Fruit fly (Drosophila melanogaster) whole organism, embryonic: Measurements from ENCODE around the gene SREBP.

Experiments
- Asciz ChIP-seq: fragments of 200-800 bp; sonication (Bioruptor generic); optimal IDR thresholded peaks from 2 replicates; lab custom pipeline; 2017; ENCODE audit warnings: missing biosample characterization, mild to moderate bottlenecking, missing genetic modification characterization, missing genetic modification reagents
- Atf-2 ChIP-seq: fragments of 200-800 bp; sonication (Bioruptor generic); optimal IDR thresholded peaks from 2 replicates; lab custom pipeline; 2016; ENCODE audit warnings: missing biosample characterization, missing genetic modification characterization
- Blimp-1 ChIP-seq: fragments of 200-800 bp; sonication (Bioruptor generic); optimal IDR thresholded peaks from 3 replicates; lab custom pipeline; 2018; ENCODE audit warnings: missing biosample characterization, missing genetic modification characterization, mild to moderate bottlenecking, moderate library complexity, missing genetic modification reagents
- CG11695 ChIP-seq: fragments of 200-800 bp; sonication (Bioruptor generic); IDR thresholded peaks from 3 replicates; pipeline ENCODE4 v1.3.6; 2022; ENCODE audit warnings: missing biosample characterization, missing genetic modification characterization
- CG12219 ChIP-seq: fragments of 200-800 bp; sonication (Bioruptor generic); optimal IDR thresholded peaks from 3 replicates; lab custom pipeline; 2018; ENCODE audit warnings: missing biosample characterization, mild to moderate bottlenecking, missing genetic modification characterization
- CG12769 ChIP-seq: fragments of 200-800 bp; sonication (Bioruptor generic); optimal IDR thresholded peaks from 2 replicates; lab custom pipeline; 2019; ENCODE audit warnings: missing biosample characterization, mild to moderate bottlenecking, missing genetic modification characterization, moderate library complexity
- CG12942 ChIP-seq: fragments of 200-800 bp; sonication (Bioruptor generic); optimal IDR thresholded peaks from 3 replicates; lab custom pipeline; 2016; ENCODE audit warnings: missing biosample characterization, missing genetic modification characterization
- CG13775 ChIP-seq: fragments of 200-800 bp; sonication (Bioruptor generic); optimal IDR thresholded peaks from 3 replicates; lab custom pipeline; 2017; ENCODE audit warnings: missing biosample characterization, mild to moderate bottlenecking, missing genetic modification characterization
- CG14965 ChIP-seq: fragments of 200-800 bp; sonication (Bioruptor generic); optimal IDR thresholded peaks from 2 replicates; lab custom pipeline; 2016; ENCODE audit warnings: missing biosample characterization, missing genetic modification characterization, borderline replicate concordance
- CG15269 ChIP-seq: fragments of 200-800 bp; sonication (Bioruptor generic); optimal IDR thresholded peaks from 2 replicates; lab custom pipeline; 2018; ENCODE audit warnings: missing biosample characterization, mild to moderate bottlenecking, missing genetic modification characterization, moderate library complexity
- CG1603 ChIP-seq: fragments of 200-800 bp; sonication (Bioruptor generic); optimal IDR thresholded peaks from 2 replicates; lab custom pipeline; 2019; ENCODE audit warnings: missing biosample characterization, mild to moderate bottlenecking, missing genetic modification characterization, moderate library complexity
- CG1792 ChIP-seq: fragments of 200-800 bp; sonication (Bioruptor generic); optimal IDR thresholded peaks from 2 replicates; lab custom pipeline; 2016; ENCODE audit warnings: missing biosample characterization, missing genetic modification characterization
- CG3065 ChIP-seq: fragments of 200-800 bp; sonication (Bioruptor generic); optimal IDR thresholded peaks from 2 replicates; lab custom pipeline; 2016; ENCODE audit warnings: missing biosample characterization, missing genetic modification characterization
- CG31365 ChIP-seq: fragments of 200-800 bp; sonication (Bioruptor generic); optimal IDR thresholded peaks from 2 replicates; lab custom pipeline; 2018; ENCODE audit warnings: missing biosample characterization, mild to moderate bottlenecking, missing genetic modification characterization
- CG34224 ChIP-seq: fragments of 200-800 bp; sonication (Bioruptor generic); IDR thresholded peaks from 3 replicates; pipeline ENCODE4 v1.3.6; 2022; ENCODE audit warnings: missing biosample characterization, missing genetic modification characterization; ENCODE audit not compliant: partially characterized antibody
- CG6175 ChIP-seq: fragments of 200-800 bp; sonication (Bioruptor generic); IDR thresholded peaks from 3 replicates; pipeline ENCODE4 v1.3.6; 2022; ENCODE audit warnings: missing biosample characterization, missing genetic modification characterization
- CG6254 ChIP-seq: fragments of 200-800 bp; sonication (Bioruptor generic); optimal IDR thresholded peaks from 3 replicates; lab custom pipeline; 2017; ENCODE audit warnings: mild to moderate bottlenecking, missing biosample characterization, missing genetic modification reagents, missing genetic modification characterization
- CG6683 ChIP-seq: fragments of 200-800 bp; sonication (Bioruptor generic); optimal IDR thresholded peaks from 2 replicates; lab custom pipeline; 2017; ENCODE audit warnings: missing biosample characterization, mild to moderate bottlenecking, missing genetic modification characterization, missing genetic modification reagents
- CG7745 ChIP-seq: fragments of 200-800 bp; sonication (Bioruptor generic); optimal IDR thresholded peaks from 2 replicates; lab custom pipeline; 2018; ENCODE audit warnings: missing biosample characterization, mild to moderate bottlenecking, missing genetic modification characterization, moderate library complexity
- CG9609 ChIP-seq: fragments of 200-800 bp; sonication (Bioruptor generic); optimal IDR thresholded peaks from 3 replicates; lab custom pipeline; 2016; ENCODE audit warnings: missing biosample characterization, missing genetic modification characterization
- CG9932 ChIP-seq: fragments of 200-800 bp; sonication (Bioruptor generic); IDR thresholded peaks from 2 replicates; pipeline ENCODE4 v1.3.6; 2022; ENCODE audit warnings: missing biosample characterization, missing genetic modification characterization
- D ChIP-seq, 2 experiments: fragments of 200-800 bp in 1 of 2; fragments of >200 bp in 1 of 2; sonication (Bioruptor generic) in 1 of 2; optimal IDR thresholded peaks; 2 replicates in 1 of 2; 3 replicates in 1 of 2; lab custom pipeline; 2017; ENCODE audit warnings: mild to moderate bottlenecking in 1 of 2, missing biosample characterization in 1 of 2, missing genetic modification characterization in 1 of 2, missing genetic modification reagents in 1 of 2
- D19B ChIP-seq: fragments of 200-800 bp; sonication (Bioruptor generic); optimal IDR thresholded peaks from 2 replicates; lab custom pipeline; 2017; ENCODE audit warnings: missing biosample characterization, mild to moderate bottlenecking, missing genetic modification characterization
- Elba2 ChIP-seq: fragments of 200-800 bp; sonication (Bioruptor generic); optimal IDR thresholded peaks from 3 replicates; lab custom pipeline; 2016; ENCODE audit warnings: missing biosample characterization, missing genetic modification characterization
- H15 ChIP-seq: fragments of 200-800 bp; sonication (Bioruptor generic); IDR thresholded peaks from 3 replicates; pipeline ENCODE4 v1.3.6; 2022; ENCODE audit warnings: missing biosample characterization, missing genetic modification characterization
- HLH54F ChIP-seq: fragments of 200-800 bp; sonication (Bioruptor generic); optimal IDR thresholded peaks from 3 replicates; lab custom pipeline; 2016; ENCODE audit warnings: missing biosample characterization, missing genetic modification characterization
- Spps ChIP-seq: fragments of 200-800 bp; sonication (Bioruptor generic); optimal IDR thresholded peaks from 2 replicates; lab custom pipeline; 2018; ENCODE audit warnings: missing biosample characterization, mild to moderate bottlenecking, missing genetic modification characterization
- Sry-δ ChIP-seq: fragments of 200-800 bp; sonication (Bioruptor generic); optimal IDR thresholded peaks from 2 replicates; lab custom pipeline; 2016; ENCODE audit warnings: missing biosample characterization, missing genetic modification characterization
- ash1 ChIP-seq: fragments of 200-800 bp; sonication (Bioruptor generic); optimal IDR thresholded peaks from 2 replicates; lab custom pipeline; 2018; ENCODE audit warnings: missing biosample characterization, mild to moderate bottlenecking, missing genetic modification characterization
- bigmax ChIP-seq: fragments of 200-800 bp; sonication (Bioruptor generic); optimal IDR thresholded peaks from 2 replicates; lab custom pipeline; 2018; ENCODE audit warnings: missing biosample characterization, mild to moderate bottlenecking, missing genetic modification characterization
- chif ChIP-seq, 2 experiments: fragments of 200-800 bp; sonication (Bioruptor generic); optimal IDR thresholded peaks; 3 replicates each; lab custom pipeline; 2016; ENCODE audit warnings: missing biosample characterization in 2 of 2, missing genetic modification characterization in 2 of 2
- corto ChIP-seq: fragments of 200-800 bp; sonication (Bioruptor generic); optimal IDR thresholded peaks from 2 replicates; lab custom pipeline; 2016; ENCODE audit warnings: missing biosample characterization, mild to moderate bottlenecking, missing genetic modification characterization, moderate library complexity
- dati ChIP-seq: fragments of 200-800 bp; sonication (Bioruptor generic); IDR thresholded peaks from 2 replicates; pipeline ENCODE4 v1.3.6; 2022; ENCODE audit warnings: missing biosample characterization, missing genetic modification characterization
- dysf ChIP-seq: fragments of 200-800 bp; sonication (Bioruptor generic); IDR thresholded peaks from 3 replicates; pipeline ENCODE4 v1.3.6; 2022; ENCODE audit warnings: missing biosample characterization, missing genetic modification characterization
- ftz-f1 ChIP-seq: fragments of 200-800 bp; sonication (Bioruptor generic); optimal IDR thresholded peaks from 2 replicates; lab custom pipeline; 2016; ENCODE audit warnings: missing biosample characterization, missing genetic modification characterization
- gcm ChIP-seq: fragments of 200-800 bp; sonication (Bioruptor generic); optimal IDR thresholded peaks from 2 replicates; lab custom pipeline; 2019; ENCODE audit warnings: missing biosample characterization, mild to moderate bottlenecking, missing genetic modification characterization, moderate library complexity
- gt ChIP-seq: fragments of 200-800 bp; sonication (Bioruptor generic); IDR thresholded peaks from 2 replicates; pipeline ENCODE4 v1.3.6; 2022; ENCODE audit warnings: missing biosample characterization, missing genetic modification characterization
- her ChIP-seq: fragments of 200-800 bp; sonication (Bioruptor generic); optimal IDR thresholded peaks from 2 replicates; lab custom pipeline; 2016; ENCODE audit warnings: missing biosample characterization, missing genetic modification characterization
- insv ChIP-seq, 2 experiments: fragments of 200-800 bp; sonication (Bioruptor generic); optimal IDR thresholded peaks; 3 replicates each; lab custom pipeline; 2016 to 2018; ENCODE audit warnings: missing biosample characterization in 2 of 2, missing genetic modification characterization in 2 of 2
- nom ChIP-seq: fragments of 200-800 bp; sonication (Bioruptor generic); optimal IDR thresholded peaks from 2 replicates; lab custom pipeline; 2017; ENCODE audit warnings: missing biosample characterization, missing genetic modification characterization, mild to moderate bottlenecking, moderate library complexity, missing genetic modification reagents
- pan ChIP-seq, 4 experiments: fragments of >200 bp in 3 of 4; fragments of 200-800 bp in 1 of 4; sonication (Bioruptor generic) in 1 of 4; optimal IDR thresholded peaks in 3 of 4; IDR thresholded peaks in 1 of 4; 2 replicates each; pipeline versions ENCODE4 v1.3.6 to Lab custom; 2017 to 2022; ENCODE audit warnings: missing biosample characterization in 2 of 4, missing genetic modification characterization in 2 of 4, mixed read lengths in 1 of 4
- pnt ChIP-seq: fragments of 200-800 bp; sonication (Bioruptor generic); optimal IDR thresholded peaks from 3 replicates; lab custom pipeline; 2016; ENCODE audit warnings: missing biosample characterization, missing genetic modification characterization
- psq ChIP-seq: fragments of 200-800 bp; sonication (Bioruptor generic); optimal IDR thresholded peaks from 2 replicates; lab custom pipeline; 2017; ENCODE audit warnings: missing biosample characterization, missing genetic modification characterization
- ro ChIP-seq: fragments of 200-800 bp; sonication (Bioruptor generic); IDR thresholded peaks from 2 replicates; pipeline ENCODE4 v1.3.6; 2022; ENCODE audit warnings: missing biosample characterization, missing genetic modification characterization
- slou ChIP-seq: fragments of 200-800 bp; sonication (Bioruptor generic); optimal IDR thresholded peaks from 3 replicates; lab custom pipeline; 2016; ENCODE audit warnings: missing biosample characterization, missing genetic modification characterization
- tgo ChIP-seq: fragments of 200-800 bp; sonication (Bioruptor generic); IDR thresholded peaks from 3 replicates; pipeline ENCODE4 v1.3.6; 2022; ENCODE audit warnings: missing biosample characterization, missing genetic modification characterization
- trh ChIP-seq: fragments of 200-800 bp; sonication (Bioruptor generic); optimal IDR thresholded peaks from 2 replicates; lab custom pipeline; 2016; ENCODE audit warnings: missing biosample characterization, missing genetic modification characterization
- unc-4 ChIP-seq: fragments of 200-800 bp; sonication (Bioruptor generic); IDR thresholded peaks from 2 replicates; pipeline ENCODE4 v1.3.6; 2022; ENCODE audit warnings: missing biosample characterization, missing genetic modification characterization; ENCODE audit not compliant: partially characterized antibody
- vvl ChIP-seq: fragments of 200-800 bp; sonication (Bioruptor generic); IDR thresholded peaks from 2 replicates; pipeline ENCODE4 v1.3.6; 2022; ENCODE audit warnings: missing biosample characterization, missing genetic modification characterization

SREBP gene

DNA sequence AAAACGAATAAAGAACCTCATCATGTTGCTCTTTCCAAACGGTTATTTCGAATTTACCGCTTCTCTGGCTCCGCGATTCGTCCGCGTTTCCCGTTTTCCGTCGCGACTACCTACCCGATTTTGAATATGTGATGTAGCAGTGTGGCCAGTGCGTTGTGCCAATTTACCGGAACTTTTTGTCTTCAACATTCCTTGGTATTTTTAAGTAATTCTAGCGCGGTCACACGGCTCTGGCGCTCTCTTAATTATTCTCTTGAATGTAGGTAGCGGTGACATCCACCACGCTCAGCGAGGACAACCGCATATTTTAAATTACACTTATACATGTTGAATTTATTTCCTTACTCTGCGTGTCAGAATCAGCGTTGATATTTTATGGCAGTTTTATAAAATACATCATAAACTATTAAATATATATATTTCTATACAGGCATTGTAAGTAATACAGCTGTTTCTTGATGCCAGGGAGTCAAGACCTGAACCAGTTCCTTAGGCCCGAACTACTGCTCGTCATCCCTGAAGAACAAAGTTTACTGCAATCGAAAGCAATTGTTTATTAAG lies at the start of gene SREBP, which contains the start of the genes CG42637 and Gyc76C:
TSS of gene SREBP (plus strand) at position 498 of the 561 bp plus-strand sequence.
TSS of gene CG42637 (minus strand) at position 132 of the 561 bp plus-strand sequence.
TSS of gene Gyc76C (minus strand) at position 132 of the 561 bp plus-strand sequence.
- TF ChIP-seq D (optimal IDR thresholded peaks at IDR 0.05; lab: Kevin White, UChicago) (no peak), D (GFP tag; optimal IDR thresholded peaks at IDR 0.05; lab: Kevin White, UChicago) (no peak), ftz-f1 (GFP tag; lab: Kevin White, UChicago) (no peak), CG7745 (tag; lab: Kevin White, UChicago) (no peak), dysf (GFP tag; lab: Robert Waterston, UW) (no peak), corto (GFP tag; lab: Kevin White, UChicago) (no peak), CG13775 (GFP tag; lab: Kevin White, UChicago) (no peak), trh (GFP tag; lab: Kevin White, UChicago) (no peak), CG6175 (GFP tag; lab: Robert Waterston, UW) (0 out of 3 replicates have a peak, but pooled peaks have one; percentile 16), Blimp-1 (GFP tag; lab: Kevin White, UChicago) (no peak), HLH54F (GFP tag; lab: Kevin White, UChicago) (no peak), bigmax (peak; percentile 11), gcm (GFP tag; lab: Kevin White, UChicago) (no peak), CG11695 (no peak), CG31365 (no peak), pan (optimal IDR thresholded peaks at IDR 0.05; lab: Kevin White, UChicago) (no peak), pan (GFP tag; optimal IDR thresholded peaks at IDR 0.05 in 1 of 2, IDR thresholded peaks at IDR 0.05 in 1 of 2) (no peak), CG14965 (GFP tag; lab: Kevin White, UChicago) (no peak), CG12942 (no peak), nom (GFP tag; lab: Kevin White, UChicago) (no peak), CG12219 (no peak), CG6254 (GFP tag; lab: Kevin White, UChicago) (no peak), CG3065 (GFP tag; lab: Kevin White, UChicago) (no peak), psq (GFP tag; lab: Kevin White, UChicago) (no peak), ash1 (GFP tag; lab: Kevin White, UChicago) (peak; percentile 71), CG9609 (GFP tag; lab: Kevin White, UChicago) (no peak), gt (GFP tag; lab: Robert Waterston, UW) (no peak), CG6683 (GFP tag; lab: Kevin White, UChicago) (no peak), CG15269 (tag; lab: Kevin White, UChicago) (no peak), CG1603 (tag; lab: Kevin White, UChicago) (peak; percentile 66), H15 (GFP tag; lab: Robert Waterston, UW) (no peak), unc-4 (GFP tag; lab: Robert Waterston, UW) (peak; percentile 47), tgo (no peak), Elba2 (no peak), chif (GFP tag; optimal IDR thresholded peaks at IDR 0.05; lab: Kevin White, UChicago) (no peak), vvl (GFP tag; lab: Robert Waterston, UW) (peak; percentile 77), Asciz (no peak), CG1792 (no peak), dati (GFP tag; lab: Robert Waterston, UW) (no peak), insv (GFP tag; optimal IDR thresholded peaks at IDR 0.05; lab: Kevin White, UChicago) (peak in 1 of 2 experiments; percentile 21), ro (GFP tag; lab: Robert Waterston, UW) (no peak), Atf-2 (GFP tag; lab: Kevin White, UChicago) (no peak), CG12769 (tag; lab: Kevin White, UChicago) (no peak), pnt (GFP tag; lab: Kevin White, UChicago) (no peak), CG34224 (GFP tag; lab: Robert Waterston, UW) (peak; percentile 55; the same call in 2 of the 3 replicates), CG9932 (GFP tag; lab: Robert Waterston, UW) (0 out of 2 replicates have a peak, but pooled peaks have one; percentile 4), Spps (no peak), D19B (GFP tag; lab: Kevin White, UChicago) (no peak), Sry-δ (GFP tag; lab: Kevin White, UChicago) (peak; percentile 4), slou (GFP tag; lab: Kevin White, UChicago) (no peak), her (GFP tag; lab: Kevin White, UChicago) (peak; percentile 13)
